Worm (Caenorhabditis elegans): ENCODE results near the gene C05D9.4.

ce11 chrX:1064064-1064463, 43.8 kb upstream of the C05D9.4 start:
- TF ChIP-seq egl-27 (tag; optimal IDR thresholded peaks at IDR 0.05): no peak
- no peak for TF ChIP-seq ceh-82 (tag; optimal IDR thresholded peaks at IDR 0.05)
- no peak for TF ChIP-seq lin-1 (GFP tag; IDR thresholded peaks at IDR 0.05)

Measured in whole organism, L4 larva.